Worm (Caenorhabditis elegans): ENCODE results near the gene C26F1.3.

The C26F1.3 gene

DNA sequence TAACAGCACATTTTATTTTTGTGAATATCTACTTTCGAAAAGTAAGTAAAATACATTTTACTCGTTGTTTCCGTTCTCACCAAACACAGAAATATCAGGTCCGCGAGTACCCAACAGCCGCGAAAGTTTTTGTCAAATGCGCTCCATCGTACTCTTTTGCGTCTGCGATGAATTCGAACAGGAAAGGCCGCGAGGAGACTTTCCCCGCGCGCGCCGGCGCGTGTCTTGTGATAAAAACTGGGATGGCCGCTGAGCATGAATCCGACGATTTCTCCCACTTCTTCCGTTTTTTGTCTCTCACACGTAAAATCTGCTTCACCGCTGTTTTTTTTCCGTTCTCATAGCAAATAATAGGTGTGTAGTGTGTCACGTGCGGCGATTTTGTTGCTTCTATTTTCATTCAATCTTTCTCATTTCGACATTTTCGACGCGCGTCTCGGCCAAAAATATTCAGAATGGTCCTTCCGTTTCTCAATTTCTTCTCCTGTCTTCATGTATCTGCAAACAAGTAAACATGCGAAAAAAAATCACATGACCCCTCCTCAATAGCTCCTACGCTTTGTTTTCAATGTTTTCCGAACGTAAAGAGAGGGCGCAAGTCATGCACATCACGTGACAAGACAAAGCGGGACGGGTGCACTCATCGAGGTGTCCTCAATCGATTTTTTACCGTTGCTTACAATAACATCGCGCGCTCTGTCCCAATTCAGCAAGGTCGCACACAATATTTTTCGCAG lies 27.1 kb downstream of the C26F1.3 start, which contains the start of gene uvs-1 (continued):
- TF ChIP-seq ceh-28 (tag; optimal IDR thresholded peaks at IDR 0.05): peak; percentile 56
- TF ChIP-seq nhr-67 (tag; optimal IDR thresholded peaks at IDR 0.05): no peak
- TF ChIP-seq pha-4 (tag; optimal IDR thresholded peaks at IDR 0.05): peak; percentile 87
- peak; percentile 25 for TF ChIP-seq nhr-23 (tag; optimal IDR thresholded peaks at IDR 0.05)
- no peak for TF ChIP-seq nhr-43 (tag; optimal IDR thresholded peaks at IDR 0.05; ENCODE audit: poor library complexity, severe bottlenecking)
- TF ChIP-seq nhr-28 (tag; optimal IDR thresholded peaks at IDR 0.05): no peak

DNA sequence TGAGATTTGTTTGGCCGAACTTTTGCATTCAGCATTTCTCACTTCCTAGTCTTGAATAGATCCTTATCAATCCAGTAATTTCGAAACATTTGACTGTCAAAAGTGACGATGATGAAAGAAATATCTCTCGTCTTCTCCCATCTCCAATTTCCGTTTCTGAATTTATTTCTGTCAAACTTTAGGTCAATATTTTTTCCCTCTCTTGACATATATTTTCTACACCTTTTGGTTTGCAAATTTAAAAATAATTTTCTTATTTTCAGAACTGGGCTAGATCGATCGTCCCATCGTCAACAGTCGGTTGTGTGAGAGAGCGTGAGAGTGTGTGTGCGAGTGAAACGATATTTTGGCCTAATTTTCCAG lies 27.7 kb downstream of the C26F1.3 start, which contains the start of gene xpo-1:
xpo-1 (plus strand) TSS at position 264 of the 363 bp plus-strand sequence.
- TF ChIP-seq snpc-4 (tag; optimal IDR thresholded peaks at IDR 0.05) (no peak), lin-15B (tag; optimal IDR thresholded peaks at IDR 0.05) (no peak), ama-1 (optimal IDR thresholded peaks at IDR 0.05) (no peak), nhr-25 (tag; optimal IDR thresholded peaks at IDR 0.05) (no peak), ceh-16 (tag; optimal IDR thresholded peaks at IDR 0.05) (no peak), daf-12 (tag; optimal IDR thresholded peaks at IDR 0.05) (no peak), nhr-67 (tag; optimal IDR thresholded peaks at IDR 0.05) (no peak)

DNA sequence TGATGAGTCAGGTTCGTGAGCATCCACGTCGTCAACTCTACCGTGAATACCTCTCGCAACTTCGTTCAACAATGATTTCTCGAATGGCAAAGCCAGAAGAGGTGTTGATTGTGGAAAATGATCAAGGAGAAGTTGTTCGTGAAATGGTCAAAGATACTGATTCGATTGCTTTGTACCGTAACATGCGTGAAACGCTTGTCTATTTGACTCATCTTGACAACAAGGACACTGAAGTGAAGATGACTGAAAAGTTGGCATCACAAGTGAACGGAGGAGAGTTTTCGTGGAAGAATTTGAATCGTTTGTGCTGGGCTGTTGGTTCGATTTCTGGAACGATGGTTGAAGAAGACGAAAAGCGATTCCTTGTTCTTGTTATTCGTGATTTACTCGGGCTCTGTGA lies 29.5 kb downstream of the C26F1.3 start:
- TF ChIP-seq ceh-9 (tag; optimal IDR thresholded peaks at IDR 0.05): no peak
- TF ChIP-seq ama-1 (optimal IDR thresholded peaks at IDR 0.05): peak; percentile 22
- TF ChIP-seq snpc-4 (tag; optimal IDR thresholded peaks at IDR 0.05): no peak

ce11 chrV:7808444-7808843 lies 31.3 kb downstream of the C26F1.3 start:
- no peak for TF ChIP-seq mdl-1 (tag; optimal IDR thresholded peaks at IDR 0.05)
- no peak for TF ChIP-seq lin-15B (tag; optimal IDR thresholded peaks at IDR 0.05)
- no peak for TF ChIP-seq fkh-10 (GFP tag; optimal IDR thresholded peaks at IDR 0.05)
- TF ChIP-seq pha-4 (tag; optimal IDR thresholded peaks at IDR 0.05): no peak
- no peak for TF ChIP-seq ceh-28 (tag; optimal IDR thresholded peaks at IDR 0.05)
- TF ChIP-seq lin-39 (tag; optimal IDR thresholded peaks at IDR 0.05): no peak
- TF ChIP-seq fos-1 (tag; optimal IDR thresholded peaks at IDR 0.05): no peak
- no peak for TF ChIP-seq nhr-25 (tag; optimal IDR thresholded peaks at IDR 0.05)
- no peak for TF ChIP-seq eor-1 (tag; optimal IDR thresholded peaks at IDR 0.05)
- no peak for TF ChIP-seq jun-1 (tag; optimal IDR thresholded peaks at IDR 0.05)
- no peak for TF ChIP-seq fkh-2 (tag; optimal IDR thresholded peaks at IDR 0.05)
- TF ChIP-seq R02D3.7 (tag; optimal IDR thresholded peaks at IDR 0.05): no peak
- no peak for TF ChIP-seq nhr-12 (tag; optimal IDR thresholded peaks at IDR 0.05)
- no peak for TF ChIP-seq pqm-1 (tag; optimal IDR thresholded peaks at IDR 0.05)
- TF ChIP-seq lsy-12 (tag; optimal IDR thresholded peaks at IDR 0.05): no peak
- TF ChIP-seq sea-2 (GFP tag; optimal IDR thresholded peaks at IDR 0.05): no peak
- no peak for TF ChIP-seq daf-12 (tag; optimal IDR thresholded peaks at IDR 0.05)
- TF ChIP-seq ama-1 (optimal IDR thresholded peaks at IDR 0.05): no peak
- no peak for TF ChIP-seq ceh-16 (tag; optimal IDR thresholded peaks at IDR 0.05)

ce11 chrV:7809320-7810256 lies 32.5 kb downstream of the C26F1.3 start, which contains the start of gene ZK742.3:
Gene ZK742.3, minus strand, starts transcription at chrV:7809912.
- TF ChIP-seq ceh-9 (tag; optimal IDR thresholded peaks at IDR 0.05) (no peak), elt-2 (tag; optimal IDR thresholded peaks at IDR 0.05) (peak; percentile 59), pha-4 (tag; optimal IDR thresholded peaks at IDR 0.05) (peak; percentile 31), pqm-1 (tag; optimal IDR thresholded peaks at IDR 0.05) (peak; percentile 57)

DNA sequence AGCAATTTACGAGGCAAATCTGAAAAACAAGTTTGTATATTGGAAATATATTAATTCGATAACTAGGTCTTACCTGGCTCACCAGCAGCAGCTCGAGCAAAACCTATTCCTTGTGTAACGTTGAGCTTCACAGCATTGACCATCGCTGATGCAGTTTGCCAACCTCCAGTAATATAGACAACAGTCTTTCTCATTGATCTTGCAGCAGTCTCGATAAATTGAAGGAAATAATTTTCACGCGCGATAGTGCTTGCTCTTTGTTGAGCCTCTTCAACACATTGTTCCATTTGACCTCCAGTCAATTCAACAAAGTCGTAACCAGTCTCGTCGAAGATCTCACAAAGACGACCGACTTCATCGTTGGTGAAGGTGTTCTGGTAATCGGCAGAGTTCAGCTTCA lies 33.5 kb downstream of the C26F1.3 start:
- no peak for TF ChIP-seq unc-62 (GFP tag; optimal IDR thresholded peaks at IDR 0.05)
- no peak for TF ChIP-seq skn-1 (tag; optimal IDR thresholded peaks at IDR 0.05)
- no peak for TF ChIP-seq lsy-12 (tag; optimal IDR thresholded peaks at IDR 0.05)
- no peak for TF ChIP-seq lin-39 (tag; optimal IDR thresholded peaks at IDR 0.05)
- TF ChIP-seq tbx-2 (tag; optimal IDR thresholded peaks at IDR 0.05): no peak
- no peak for TF ChIP-seq ama-1 (optimal IDR thresholded peaks at IDR 0.05)
- TF ChIP-seq mdl-1 (tag; optimal IDR thresholded peaks at IDR 0.05): no peak
- no peak for TF ChIP-seq pha-4 (tag; optimal IDR thresholded peaks at IDR 0.05)
- no peak for TF ChIP-seq ceh-16 (tag; optimal IDR thresholded peaks at IDR 0.05)
- TF ChIP-seq unc-39 (tag; optimal IDR thresholded peaks at IDR 0.05): no peak
- no peak for TF ChIP-seq nhr-43 (tag; optimal IDR thresholded peaks at IDR 0.05; ENCODE audit: poor library complexity, severe bottlenecking)
- no peak for TF ChIP-seq eor-1 (tag; optimal IDR thresholded peaks at IDR 0.05)
- no peak for TF ChIP-seq nhr-67 (tag; optimal IDR thresholded peaks at IDR 0.05)
- no peak for TF ChIP-seq ceh-9 (tag; optimal IDR thresholded peaks at IDR 0.05)
- TF ChIP-seq hmg-11 (tag; optimal IDR thresholded peaks at IDR 0.05): no peak

Data from whole organism, L3 larva.